Fruit fly (Drosophila melanogaster): ENCODE data around the gene CG33771.

CG33771 gene

dm6 chr3L:22665110-22665509, 15.9 kb downstream of the CG33771 start (continued):
- TF ChIP-seq Ptx1 (GFP tag; IDR thresholded peaks at IDR 0.05) = peak; percentile 34; the same call in 1 of the 2 replicates
- no peak for TF ChIP-seq fu2 (GFP tag; optimal IDR thresholded peaks at IDR 0.05)
- TF ChIP-seq H2.0 (GFP tag; IDR thresholded peaks at IDR 0.05) = 0 out of 2 replicates have a peak, but pooled peaks have one; percentile 9
- TF ChIP-seq Opbp (GFP tag; IDR thresholded peaks at IDR 0.05; ENCODE audit: partially characterized antibody) = no peak
- TF ChIP-seq peb (GFP tag; IDR thresholded peaks at IDR 0.05) = no peak
- peak; percentile 45 for TF ChIP-seq Ssrp (tag; optimal IDR thresholded peaks at IDR 0.05)
- no peak for TF ChIP-seq CG13296 (GFP tag; optimal IDR thresholded peaks at IDR 0.05)
- no peak for TF ChIP-seq CG13894 (tag; optimal IDR thresholded peaks at IDR 0.05)
- no peak for TF ChIP-seq CG1792 (GFP tag; optimal IDR thresholded peaks at IDR 0.05)
- no peak for TF ChIP-seq Dip3 (GFP tag; optimal IDR thresholded peaks at IDR 0.05)
- no peak for TF ChIP-seq emc (GFP tag; optimal IDR thresholded peaks at IDR 0.05)
- TF ChIP-seq bbx (GFP tag; IDR thresholded peaks at IDR 0.05; ENCODE audit: partially characterized antibody) = no peak
- TF ChIP-seq stc (GFP tag; IDR thresholded peaks at IDR 0.05) = peak; percentile 13; the same call in 1 of the 2 replicates
- no peak for TF ChIP-seq Lim3 (GFP tag; IDR thresholded peaks at IDR 0.05)
- peak; percentile 10 for TF ChIP-seq CG1233 (GFP tag; optimal IDR thresholded peaks at IDR 0.05)
- peak; percentile 22 for TF ChIP-seq lilli (GFP tag; optimal IDR thresholded peaks at IDR 0.05)
- TF ChIP-seq lab (GFP tag; optimal IDR thresholded peaks at IDR 0.05) = peak; percentile 39
- no peak for TF ChIP-seq CG17568 (GFP tag; optimal IDR thresholded peaks at IDR 0.05)
- no peak for TF ChIP-seq CG14965 (GFP tag; optimal IDR thresholded peaks at IDR 0.05; ENCODE audit: borderline replicate concordance)
- TF ChIP-seq CG12071 (GFP tag; optimal IDR thresholded peaks at IDR 0.05) = peak; percentile 7
- TF ChIP-seq CG1603 (tag; optimal IDR thresholded peaks at IDR 0.05) = peak; percentile 62
- TF ChIP-seq CG11398 (GFP tag; optimal IDR thresholded peaks at IDR 0.05) = no peak
- TF ChIP-seq pros (GFP tag; optimal IDR thresholded peaks at IDR 0.05) = no peak
- peak; percentile 12 for TF ChIP-seq chn (GFP tag; optimal IDR thresholded peaks at IDR 0.05)
- no peak for TF ChIP-seq pfk (GFP tag; optimal IDR thresholded peaks at IDR 0.05)
- no peak for TF ChIP-seq CG6654 (GFP tag; optimal IDR thresholded peaks at IDR 0.05)
- TF ChIP-seq slou (GFP tag; optimal IDR thresholded peaks at IDR 0.05) = no peak
- TF ChIP-seq vvl (GFP tag; IDR thresholded peaks at IDR 0.05) = 0 out of 2 replicates have a peak, but pooled peaks have one; percentile 32
- TF ChIP-seq wdn (GFP tag; IDR thresholded peaks at IDR 0.05) = no peak
- TF ChIP-seq gsb (GFP tag; IDR thresholded peaks at IDR 0.05) = no peak
- TF ChIP-seq cwo (GFP tag; optimal IDR thresholded peaks at IDR 0.05) = no peak
- no peak for TF ChIP-seq CG11695 (GFP tag; IDR thresholded peaks at IDR 0.05)
- TF ChIP-seq CG4282 (GFP tag; optimal IDR thresholded peaks at IDR 0.05) = no peak
- no peak for TF ChIP-seq MTF-1 (GFP tag; optimal IDR thresholded peaks at IDR 0.05; ENCODE audit: borderline replicate concordance)
- no peak for TF ChIP-seq Hr78 (GFP tag; optimal IDR thresholded peaks at IDR 0.05)
- TF ChIP-seq CG15011 (GFP tag; optimal IDR thresholded peaks at IDR 0.05) = no peak
- TF ChIP-seq crp (GFP tag; optimal IDR thresholded peaks at IDR 0.05) = no peak
- no peak for TF ChIP-seq toy (GFP tag; IDR thresholded peaks at IDR 0.05)
- TF ChIP-seq pnt (GFP tag; optimal IDR thresholded peaks at IDR 0.05) = no peak
- no peak for TF ChIP-seq CG15073 (GFP tag; optimal IDR thresholded peaks at IDR 0.05)
- TF ChIP-seq CG8388 (GFP tag; optimal IDR thresholded peaks at IDR 0.05) = peak; percentile 22
- no peak for TF ChIP-seq CG42726 (GFP tag; IDR thresholded peaks at IDR 0.05; ENCODE audit: partially characterized antibody)
- no peak for TF ChIP-seq pita (GFP tag; optimal IDR thresholded peaks at IDR 0.05)
- peak; percentile 8 for TF ChIP-seq CG30431 (GFP tag; optimal IDR thresholded peaks at IDR 0.05)
- 0 out of 2 replicates have a peak, but pooled peaks have one; percentile 35 for TF ChIP-seq ara (GFP tag; IDR thresholded peaks at IDR 0.05)
- TF ChIP-seq repo (GFP tag; optimal IDR thresholded peaks at IDR 0.05) = no peak
- TF ChIP-seq CG7357 (GFP tag; IDR thresholded peaks at IDR 0.05) = no peak
- TF ChIP-seq zf30C (GFP tag; optimal IDR thresholded peaks at IDR 0.05) = no peak
- TF ChIP-seq sens-2 (GFP tag; IDR thresholded peaks at IDR 0.05) = 0 out of 2 replicates have a peak, but pooled peaks have one; percentile 23
- no peak for TF ChIP-seq CG2889 (GFP tag; IDR thresholded peaks at IDR 0.05)
